Worm (Caenorhabditis elegans): ENCODE measurements around the gene srx-137.

- TF ChIP-seq flt-1 (GFP tag; IDR thresholded peaks at IDR 0.05) (no peak), ztf-29 (GFP tag; IDR thresholded peaks at IDR 0.05) (no peak), med-1 (GFP tag; optimal IDR thresholded peaks at IDR 0.05; ENCODE audit: insufficient read depth) (no peak), ztf-23 (GFP tag; IDR thresholded peaks at IDR 0.05) (no peak), klf-2 (GFP tag; conservative IDR thresholded peaks at IDR 0.05) (no peak), T22C8.4 (GFP tag; IDR thresholded peaks at IDR 0.05) (no peak)
Observed at ce11 chrV:13902495-13902894, 39.9 kb downstream of the srx-137 start, which contains the start of gene C06B3.1.
